Worm (Caenorhabditis elegans) whole organism, early embryonic: Measurements from ENCODE around the gene F18H3.4.

ENCODE experiments used
- B0310.2 ChIP-seq: sonication (generic microtip); optimal IDR thresholded peaks from 2 replicates; lab custom pipeline; 2016; ENCODE audit warnings: mild to moderate bottlenecking, missing genetic modification characterization, missing compliant biosample characterization
- F13C5.2 ChIP-seq: sonication (generic microtip); optimal IDR thresholded peaks from 2 replicates; lab custom pipeline; 2017; ENCODE audit warnings: mild to moderate bottlenecking, missing genetic modification characterization, inconsistent platforms, missing compliant biosample characterization
- aly-1 ChIP-seq: sonication (generic microtip); optimal IDR thresholded peaks from 2 replicates; lab custom pipeline; 2016; ENCODE audit warnings: missing genetic modification characterization, missing compliant biosample characterization
- ama-1 ChIP-seq: fragments of 150-350 bp; optimal IDR thresholded peaks from 2 replicates; lab custom pipeline; 2014
- ceh-13 ChIP-seq: fragments of 200-800 bp; sonication (Bioruptor generic); optimal IDR thresholded peaks from 2 replicates; lab custom pipeline; 2018; ENCODE audit warnings: mild to moderate bottlenecking, missing genetic modification characterization, missing compliant biosample characterization
- ceh-36 ChIP-seq: sonication (generic microtip); optimal IDR thresholded peaks from 2 replicates; lab custom pipeline; 2016; ENCODE audit warnings: missing genetic modification characterization, inconsistent platforms, missing compliant biosample characterization
- ets-7 ChIP-seq: sonication (generic microtip); optimal IDR thresholded peaks from 2 replicates; lab custom pipeline; 2016; ENCODE audit warnings: missing genotype, missing genetic modification characterization, missing compliant biosample characterization
- flt-1 ChIP-seq: fragments of 200-800 bp; sonication (Bioruptor generic); IDR thresholded peaks from 2 replicates; pipeline ENCODE4 v1.3.6; 2022; ENCODE audit warnings: missing genetic modification characterization, missing compliant biosample characterization
- hmbx-1 ChIP-seq: sonication (generic microtip); optimal IDR thresholded peaks from 2 replicates; lab custom pipeline; 2016; ENCODE audit warnings: mild to moderate bottlenecking, missing genetic modification characterization, missing compliant biosample characterization
- hmg-4 ChIP-seq: fragments of 200-800 bp; sonication (Bioruptor generic); optimal IDR thresholded peaks from 2 replicates; lab custom pipeline; 2018; ENCODE audit warnings: mild to moderate bottlenecking, missing genetic modification characterization, missing compliant biosample characterization
- hnd-1 ChIP-seq: sonication (generic microtip); optimal IDR thresholded peaks from 2 replicates; lab custom pipeline; 2016; ENCODE audit warnings: missing genetic modification characterization, missing compliant biosample characterization
- pes-1 ChIP-seq: fragments of 200-800 bp; sonication (Bioruptor generic); IDR thresholded peaks from 2 replicates; pipeline ENCODE4 v1.3.6; 2022; ENCODE audit warnings: missing genetic modification reagents, missing genetic modification characterization, missing compliant biosample characterization
- scrt-1 ChIP-seq: fragments of 200-800 bp; sonication (Bioruptor generic); IDR thresholded peaks from 2 replicates; pipeline ENCODE4 v1.3.6; 2022; ENCODE audit warnings: missing genetic modification characterization, missing compliant biosample characterization
- sea-1 ChIP-seq: fragments of 200-800 bp; sonication (Bioruptor generic); conservative IDR thresholded peaks from 2 replicates; pipeline ENCODE4 v1.3.6; 2022; ENCODE audit warnings: missing genetic modification characterization, missing compliant biosample characterization
- tbx-11 ChIP-seq: fragments of 200-800 bp; sonication (Bioruptor generic); IDR thresholded peaks from 2 replicates; pipeline ENCODE4 v1.3.6; 2022; ENCODE audit warnings: missing genetic modification characterization, missing compliant biosample characterization
- tbx-37 ChIP-seq: fragments of 200-800 bp; sonication (Bioruptor generic); conservative IDR thresholded peaks from 2 replicates; pipeline ENCODE4 v1.3.6; 2022; ENCODE audit warnings: missing genetic modification reagents, missing genetic modification characterization, missing compliant biosample characterization
- tra-4 ChIP-seq: sonication (generic microtip); optimal IDR thresholded peaks from 2 replicates; lab custom pipeline; 2017; ENCODE audit warnings: missing genetic modification characterization, missing compliant biosample characterization

The F18H3.4 gene

DNA sequence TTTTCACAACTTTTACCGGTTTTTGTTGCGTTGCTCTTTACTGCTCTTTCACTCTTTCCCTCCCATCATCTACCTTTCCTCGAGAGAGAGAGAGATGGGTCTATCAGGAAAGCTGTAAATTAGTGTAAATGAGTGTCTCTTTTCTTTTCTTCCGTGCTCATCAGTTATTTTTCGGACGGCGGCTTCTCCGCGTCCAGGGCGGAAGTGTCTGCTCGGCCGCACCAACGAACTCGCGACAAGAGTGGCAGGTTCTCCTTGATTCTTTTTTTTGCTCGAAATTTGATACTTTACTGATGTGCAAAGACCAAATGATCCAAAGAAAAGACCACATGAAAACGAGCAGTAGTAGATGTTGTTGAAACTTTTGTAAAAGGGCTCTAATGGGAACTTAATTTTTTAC lies 29.8 kb downstream of the F18H3.4 start:
- no peak for TF ChIP-seq tra-4 (tag; lab: Kevin White, UChicago)
- no peak for TF ChIP-seq hmbx-1
- no peak for TF ChIP-seq ama-1 (lab: Kevin White, UChicago)
- no peak for TF ChIP-seq hnd-1
- no peak for TF ChIP-seq tbx-37 (GFP tag; lab: Robert Waterston, UW)
- no peak for TF ChIP-seq tbx-11 (GFP tag; lab: Robert Waterston, UW)
- TF ChIP-seq B0310.2 (tag; lab: Kevin White, UChicago) = no peak
- no peak for TF ChIP-seq F13C5.2
- no peak for TF ChIP-seq scrt-1
- no peak for TF ChIP-seq flt-1 (GFP tag; lab: Robert Waterston, UW)
- no peak for TF ChIP-seq ceh-13
- TF ChIP-seq aly-1 (tag; lab: Kevin White, UChicago) = no peak
- no peak for TF ChIP-seq ceh-36
- TF ChIP-seq sea-1 (GFP tag; lab: Robert Waterston, UW) = no peak
- no peak for TF ChIP-seq ets-7 (tag; lab: Kevin White, UChicago)
- no peak for TF ChIP-seq pes-1 (GFP tag; lab: Robert Waterston, UW)
- no peak for TF ChIP-seq hmg-4 (GFP tag; lab: Kevin White, UChicago)

DNA sequence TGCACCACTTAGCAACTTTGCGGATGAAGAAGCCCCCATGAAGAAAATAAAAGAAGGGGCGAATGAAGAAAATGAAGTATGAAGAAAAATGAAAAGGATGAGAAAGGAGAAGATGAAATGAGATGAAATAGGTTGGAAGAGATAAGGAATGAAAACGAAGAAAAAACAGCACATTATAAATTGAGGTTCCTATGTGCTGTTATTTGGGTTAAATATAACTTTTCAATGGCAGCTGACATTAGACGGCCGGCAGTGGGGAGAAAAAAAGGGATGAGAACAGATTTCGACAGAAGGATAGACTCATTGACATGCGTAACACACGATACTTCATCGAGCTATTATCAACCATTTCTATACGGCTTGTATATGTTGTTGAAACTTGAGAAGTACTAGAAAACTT lies 33.1 kb downstream of the F18H3.4 start:
- TF ChIP-seq scrt-1 = no peak
- no peak for TF ChIP-seq aly-1 (tag; lab: Kevin White, UChicago)
- no peak for TF ChIP-seq ceh-13
- TF ChIP-seq tbx-11 (GFP tag; lab: Robert Waterston, UW) = no peak
- no peak for TF ChIP-seq ama-1 (lab: Kevin White, UChicago)
- no peak for TF ChIP-seq hnd-1
- no peak for TF ChIP-seq F13C5.2
- no peak for TF ChIP-seq ceh-36
- TF ChIP-seq tra-4 (tag; lab: Kevin White, UChicago) = no peak
- TF ChIP-seq tbx-37 (GFP tag; lab: Robert Waterston, UW) = no peak

DNA sequence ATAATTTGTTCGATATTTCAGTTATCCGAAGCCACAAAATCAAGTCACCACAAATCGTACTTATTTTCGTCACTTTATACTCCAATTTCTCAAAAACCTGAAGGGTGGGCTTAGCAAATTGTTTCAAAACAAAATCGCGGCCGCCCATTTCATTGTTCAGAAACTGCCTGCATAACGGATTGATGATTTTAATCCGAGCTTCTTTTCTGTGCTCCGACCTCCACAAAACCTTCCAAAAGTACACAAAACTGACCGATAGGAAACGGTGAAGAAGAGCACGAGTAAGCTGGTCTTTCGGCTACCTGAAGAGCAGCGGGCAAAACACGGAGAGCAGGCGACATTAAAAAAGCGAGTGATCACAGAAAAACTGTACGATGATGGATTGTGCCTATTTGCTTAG lies 37.5 kb downstream of the F18H3.4 start, which contains the start of gene R01E6.2:
Gene R01E6.2, minus strand, starts transcription at position 101 of the 400 bp plus-strand sequence.
- TF ChIP-seq ets-7 (tag; lab: Kevin White, UChicago) (no peak), hmbx-1 (no peak), F13C5.2 (no peak), tra-4 (tag; lab: Kevin White, UChicago) (no peak), ceh-13 (no peak), sea-1 (GFP tag; lab: Robert Waterston, UW) (no peak), scrt-1 (no peak), ama-1 (lab: Kevin White, UChicago) (no peak), hnd-1 (no peak)

DNA sequence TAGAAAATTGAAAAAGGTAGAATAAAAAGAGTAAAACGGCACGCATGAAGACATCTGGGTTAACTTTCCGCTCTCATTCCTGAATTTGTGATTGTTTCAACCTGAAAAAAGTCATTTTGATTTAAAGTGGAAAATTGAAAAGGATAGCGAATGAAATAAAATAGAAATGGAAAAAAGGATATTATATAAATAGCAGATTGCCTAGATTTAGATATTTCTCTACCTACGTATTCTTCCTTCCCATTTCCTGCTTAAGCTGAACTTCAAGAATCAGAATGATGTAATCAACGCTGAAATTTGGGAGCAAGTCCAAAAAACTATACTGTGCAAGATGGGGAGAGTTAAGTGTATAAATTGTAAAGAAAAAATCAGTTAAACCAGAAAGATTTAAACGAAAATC lies 41.0 kb downstream of the F18H3.4 start, which contains the start of gene R01E6.7:
Gene R01E6.7, minus strand, starts transcription at position 101 of the 400 bp plus-strand sequence.
- TF ChIP-seq ets-7 (tag; lab: Kevin White, UChicago) (no peak), B0310.2 (tag; lab: Kevin White, UChicago) (no peak), hnd-1 (no peak), flt-1 (GFP tag; lab: Robert Waterston, UW) (no peak), ama-1 (lab: Kevin White, UChicago) (no peak), hmg-4 (GFP tag; lab: Kevin White, UChicago) (no peak), pes-1 (GFP tag; lab: Robert Waterston, UW) (no peak), tbx-11 (GFP tag; lab: Robert Waterston, UW) (no peak), F13C5.2 (no peak)

DNA sequence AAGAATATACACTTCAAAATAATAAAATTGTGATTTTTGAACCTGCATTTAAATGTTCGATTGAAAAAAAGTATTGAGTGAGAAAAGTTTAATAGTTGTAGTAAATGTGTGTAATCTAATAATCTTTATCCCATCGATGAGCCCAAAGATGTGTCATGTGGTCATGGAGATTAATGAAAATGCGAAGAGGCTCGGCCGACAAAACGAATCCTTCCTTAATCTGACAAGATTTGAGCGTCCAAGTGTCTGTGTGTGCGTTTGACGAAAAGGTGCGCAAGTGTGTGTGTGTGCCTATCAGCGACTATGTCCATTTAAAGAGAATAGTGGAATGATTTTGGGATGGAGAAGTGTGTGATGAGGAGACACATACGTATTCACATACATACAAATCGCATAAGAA lies 45.1 kb downstream of the F18H3.4 start:
- TF ChIP-seq B0310.2 (tag; lab: Kevin White, UChicago) (no peak), ceh-36 (peak; percentile 5), pes-1 (GFP tag; lab: Robert Waterston, UW) (no peak), aly-1 (tag; lab: Kevin White, UChicago) (no peak), ets-7 (tag; lab: Kevin White, UChicago) (no peak), scrt-1 (no peak)

DNA sequence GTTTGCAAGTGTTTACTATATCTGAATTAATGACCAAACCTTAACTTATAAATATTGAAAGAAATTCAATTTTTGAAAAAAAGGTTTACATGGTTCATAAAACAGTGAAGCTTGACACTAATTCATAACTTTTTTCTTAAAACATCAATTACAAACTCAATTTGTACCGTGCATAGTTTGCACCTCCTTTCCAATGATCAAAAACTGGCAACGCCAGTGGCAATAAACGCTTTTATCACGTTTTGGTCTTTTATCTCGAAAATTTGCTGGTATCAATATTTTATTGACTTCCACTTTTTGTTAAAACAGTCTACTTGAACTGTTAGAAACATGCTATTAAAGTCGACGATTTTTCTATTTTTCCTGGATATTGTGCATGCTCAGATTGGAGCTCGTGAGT lies 49.6 kb downstream of the F18H3.4 start, which contains the start of gene F54B11.11:
Gene F54B11.11, plus strand, starts transcription at position 301 of the 400 bp plus-strand sequence.
- TF ChIP-seq B0310.2 (tag; lab: Kevin White, UChicago) (no peak), flt-1 (GFP tag; lab: Robert Waterston, UW) (no peak), ceh-36 (no peak), aly-1 (tag; lab: Kevin White, UChicago) (no peak), tra-4 (tag; lab: Kevin White, UChicago) (no peak), hnd-1 (no peak), pes-1 (GFP tag; lab: Robert Waterston, UW) (no peak), tbx-11 (GFP tag; lab: Robert Waterston, UW) (no peak), F13C5.2 (no peak), scrt-1 (no peak), hmg-4 (GFP tag; lab: Kevin White, UChicago) (no peak), ets-7 (tag; lab: Kevin White, UChicago) (no peak), ceh-13 (no peak), ama-1 (lab: Kevin White, UChicago) (no peak), hmbx-1 (no peak), sea-1 (GFP tag; lab: Robert Waterston, UW) (no peak), tbx-37 (GFP tag; lab: Robert Waterston, UW) (no peak)
